Worm (Caenorhabditis elegans): ENCODE measurements around the gene abu-12.

DNA sequence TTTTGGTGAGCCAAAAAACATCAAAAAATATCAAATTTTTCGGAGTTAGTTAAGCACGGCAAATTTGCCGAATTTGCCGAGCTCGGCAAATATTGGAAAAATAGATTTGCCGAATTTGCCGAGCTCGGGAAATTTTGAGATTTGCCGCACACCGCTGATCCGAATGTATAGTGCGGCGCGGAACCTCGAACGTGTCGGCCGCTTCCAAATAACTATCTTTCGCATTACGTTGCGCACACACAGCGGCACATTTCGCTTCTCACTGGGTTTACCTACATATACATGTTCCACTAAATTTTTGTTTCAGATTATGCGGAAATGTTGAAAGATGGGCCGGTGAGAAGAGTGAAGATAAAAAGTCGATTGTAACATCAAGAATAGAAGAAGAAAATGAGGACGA, 39.4 kb upstream of the abu-12 start:
- no peak for TF ChIP-seq pha-4 (GFP tag; IDR thresholded peaks at IDR 0.05)
- TF ChIP-seq pha-4 (tag; optimal IDR thresholded peaks at IDR 0.05), result no peak
- TF ChIP-seq unc-130 (GFP tag; optimal IDR thresholded peaks at IDR 0.05), result no peak

Data from whole organism, L4 larva.